Worm (Caenorhabditis elegans) whole organism, L4 larva: ENCODE data around the gene B0024.4.

Experiments
- ceh-28 ChIP-seq: fragments of 150-350 bp; optimal IDR thresholded peaks from 2 replicates; lab custom pipeline; 2014; ENCODE audit warnings: missing biosample characterization, missing genetic modification reagents, missing genetic modification characterization
- ceh-82 ChIP-seq: sonication (generic microtip); optimal IDR thresholded peaks from 2 replicates; lab custom pipeline; 2017; ENCODE audit warnings: missing biosample characterization, missing genetic modification characterization
- egl-27 ChIP-seq: sonication (generic microtip); optimal IDR thresholded peaks from 3 replicates; lab custom pipeline; 2017; ENCODE audit warnings: missing biosample characterization, missing genetic modification reagents, missing genetic modification characterization
- nhr-76 ChIP-seq: fragments of 150-350 bp; optimal IDR thresholded peaks from 2 replicates; lab custom pipeline; 2014; ENCODE audit warnings: missing biosample characterization, missing genetic modification characterization

DNA sequence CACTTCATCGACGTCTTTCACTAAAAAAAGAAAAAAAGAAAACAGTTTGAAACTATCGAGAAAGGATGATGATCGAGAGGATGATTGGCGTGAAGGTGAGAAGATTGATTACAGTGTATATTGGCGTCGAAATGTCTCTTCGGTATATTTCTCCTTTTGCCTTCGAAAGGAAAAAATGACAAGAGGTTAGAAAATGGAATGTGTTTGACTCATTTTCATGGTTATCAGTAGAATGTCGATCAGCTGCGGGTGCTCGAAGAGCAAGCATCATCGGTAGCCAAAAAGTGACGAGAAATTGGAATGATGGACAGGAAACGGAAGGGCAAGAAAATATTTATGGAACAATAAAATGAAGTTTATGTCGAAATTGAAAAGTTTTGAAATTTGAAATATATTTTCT is 36.6 kb downstream of the B0024.4 start:
- no peak for TF ChIP-seq ceh-82 (tag; lab: Kevin White, UChicago)
- no peak for TF ChIP-seq ceh-28 (tag; lab: Kevin White, UChicago)
- no peak for TF ChIP-seq egl-27
- TF ChIP-seq nhr-76 = no peak
